Worm (Caenorhabditis elegans): ENCODE measurements around the gene cut-3.

- no peak for TF ChIP-seq ref-1 (GFP tag; conservative IDR thresholded peaks at IDR 0.05)
- no peak for TF ChIP-seq flt-1 (GFP tag; IDR thresholded peaks at IDR 0.05)
- no peak for TF ChIP-seq T22C8.4 (GFP tag; IDR thresholded peaks at IDR 0.05)
- no peak for TF ChIP-seq cog-1 (tag; optimal IDR thresholded peaks at IDR 0.05)
- no peak for TF ChIP-seq med-1 (GFP tag; optimal IDR thresholded peaks at IDR 0.05; ENCODE audit: insufficient read depth)
These were observed 37.1 kb downstream of the cut-3 start for ce11 chrII:8409538-8409937.
